Fruit fly (Drosophila melanogaster): ENCODE measurements around the gene glu.

Gene glu

dm6 chr2L:16727578-16728023 is 10.6 kb downstream of the glu start, which contains the start of gene VhaSFD:
VhaSFD (minus strand) TSS chr2L:16727826.
- TF ChIP-seq noc (tag; optimal IDR thresholded peaks at IDR 0.05), result peak; percentile 53

dm6 chr2L:16722596-16722995 is 15.6 kb downstream of the glu start:
- no peak for TF ChIP-seq noc (tag; optimal IDR thresholded peaks at IDR 0.05)

- TF ChIP-seq noc (tag; optimal IDR thresholded peaks at IDR 0.05), result peak; percentile 80
These were observed 17.2 kb downstream of the glu start for dm6 chr2L:16720707-16721700.

- TF ChIP-seq noc (tag; optimal IDR thresholded peaks at IDR 0.05), result peak; percentile 49
These were observed 18.3 kb downstream of the glu start, which contains the start of gene Cyt-c-p for dm6 chr2L:16719643-16720515. Cyt-c-p (plus strand) TSS chr2L:16719932.

dm6 chr2L:16718446-16719173 is 19.6 kb downstream of the glu start:
- no peak for TF ChIP-seq noc (tag; optimal IDR thresholded peaks at IDR 0.05)

dm6 chr2L:16716771-16717170 is 21.4 kb downstream of the glu start:
- TF ChIP-seq noc (tag; optimal IDR thresholded peaks at IDR 0.05), result no peak

- peak; percentile 83 for TF ChIP-seq noc (tag; optimal IDR thresholded peaks at IDR 0.05)
These were observed 22.1 kb downstream of the glu start, which contains the start of the genes Cyt-c-d and CG31808 for dm6 chr2L:16715841-16716701. Cyt-c-d (plus strand) TSS chr2L:16715891. CG31808 (minus strand) TSS chr2L:16716195.

dm6 chr2L:16715133-16715833 is 22.9 kb downstream of the glu start:
- TF ChIP-seq noc (tag; optimal IDR thresholded peaks at IDR 0.05), result no peak

- TF ChIP-seq noc (tag; optimal IDR thresholded peaks at IDR 0.05), result no peak
These were observed 24.3 kb downstream of the glu start for dm6 chr2L:16713929-16714328.

dm6 chr2L:16711891-16712290 is 26.3 kb downstream of the glu start:
- no peak for TF ChIP-seq noc (tag; optimal IDR thresholded peaks at IDR 0.05)

dm6 chr2L:16710677-16711076 is 27.5 kb downstream of the glu start:
- no peak for TF ChIP-seq noc (tag; optimal IDR thresholded peaks at IDR 0.05)

- TF ChIP-seq noc (tag; optimal IDR thresholded peaks at IDR 0.05), result no peak
These were observed 28.0 kb downstream of the glu start for dm6 chr2L:16710234-16710633.

dm6 chr2L:16709693-16710092 is 28.5 kb downstream of the glu start:
- TF ChIP-seq noc (tag; optimal IDR thresholded peaks at IDR 0.05), result no peak

Measured in whole organism, larva.